Worm (Caenorhabditis elegans) whole organism, midembryonic: ENCODE results near the gene F41G3.21.

Source experiments
- T22C8.4 ChIP-seq: fragments of 200-800 bp; sonication (Bioruptor generic); IDR thresholded peaks from 2 replicates; pipeline ENCODE4 v1.3.6; 2022; ENCODE audit warnings: missing genetic modification characterization, missing compliant biosample characterization
- cog-1 ChIP-seq: sonication (generic microtip); optimal IDR thresholded peaks from 2 replicates; lab custom pipeline; 2016; ENCODE audit warnings: missing genetic modification characterization, missing compliant biosample characterization
- flt-1 ChIP-seq: fragments of 200-800 bp; sonication (Bioruptor generic); IDR thresholded peaks from 2 replicates; pipeline ENCODE4 v1.3.6; 2022; ENCODE audit warnings: missing genetic modification characterization, missing compliant biosample characterization
- klf-2 ChIP-seq: fragments of 200-800 bp; sonication (Bioruptor generic); conservative IDR thresholded peaks from 2 replicates; pipeline ENCODE4 v1.3.6; 2022; ENCODE audit warnings: missing genetic modification reagents, missing genetic modification characterization, missing compliant biosample characterization
- ref-1 ChIP-seq: fragments of 200-800 bp; sonication (Bioruptor generic); conservative IDR thresholded peaks from 2 replicates; pipeline ENCODE4 v1.3.6; 2022; ENCODE audit warnings: missing genetic modification reagents, missing genetic modification characterization, missing compliant biosample characterization
- tab-1 ChIP-seq: fragments of 200-800 bp; sonication (Bioruptor generic); IDR thresholded peaks from 2 replicates; pipeline ENCODE4 v1.3.6; 2022; ENCODE audit warnings: missing genetic modification characterization, missing compliant biosample characterization
- ztf-23 ChIP-seq: fragments of 200-800 bp; sonication (Bioruptor generic); IDR thresholded peaks from 2 replicates; pipeline ENCODE4 v1.3.6; 2022; ENCODE audit warnings: missing genetic modification reagents, missing genetic modification characterization, missing compliant biosample characterization
- ztf-29 ChIP-seq: fragments of 200-800 bp; sonication (Bioruptor generic); IDR thresholded peaks from 2 replicates; pipeline ENCODE4 v1.3.6; 2022; ENCODE audit warnings: missing genetic modification reagents, missing genetic modification characterization, missing compliant biosample characterization

- TF ChIP-seq T22C8.4 (GFP tag; lab: Robert Waterston, UW) (no peak), klf-2 (GFP tag; lab: Robert Waterston, UW) (no peak), ref-1 (GFP tag; lab: Robert Waterston, UW) (no peak), ztf-29 (GFP tag; lab: Robert Waterston, UW) (no peak), flt-1 (GFP tag; lab: Robert Waterston, UW) (no peak), ztf-23 (no peak; the same call in 1 of the 2 replicates), cog-1 (tag; lab: Kevin White, UChicago) (no peak), tab-1 (GFP tag; lab: Robert Waterston, UW) (no peak)
Measured at ce11 chrII:6710596-6710995, 42.2 kb downstream of the F41G3.21 start.
